Worm (Caenorhabditis elegans) whole organism, young adult: Measurements from ENCODE around the gene C29E4.13.
A peak's percentile ranks its signal among the peaks of the same experiment; 100 is the strongest.

Experiments
- B0035.1 ChIP-seq: sonication (generic microtip); optimal IDR thresholded peaks from 2 replicates; lab custom pipeline; 2016; ENCODE audit warnings: missing genetic modification characterization, mild to moderate bottlenecking, missing compliant biosample characterization, missing genotype, missing genetic modification reagents
- C06A6.2 ChIP-seq: fragments of 200-800 bp; sonication (Bioruptor generic); conservative IDR thresholded peaks from 2 replicates; pipeline ENCODE4 v1.3.6; 2022; ENCODE audit warnings: missing genetic modification characterization, missing compliant biosample characterization
- D2030.7 ChIP-seq: fragments of 200-800 bp; sonication (Bioruptor generic); IDR thresholded peaks from 2 replicates; pipeline ENCODE4 v1.3.6; 2022; ENCODE audit warnings: missing genetic modification reagents, missing genetic modification characterization, missing compliant biosample characterization
- F23B12.7 ChIP-seq: sonication (generic microtip); optimal IDR thresholded peaks from 2 replicates; lab custom pipeline; 2017; ENCODE audit warnings: missing genetic modification characterization, mild to moderate bottlenecking, missing compliant biosample characterization, antibody characterized with exemption, moderate library complexity; ENCODE audit not compliant: insufficient read depth
- F39B2.1 ChIP-seq: fragments of 200-800 bp; sonication (Bioruptor generic); IDR thresholded peaks from 2 replicates; pipeline ENCODE4 v1.3.6; 2022; ENCODE audit warnings: missing genetic modification reagents, missing genetic modification characterization, missing compliant biosample characterization
- F57A8.1 ChIP-seq: fragments of 200-800 bp; sonication (Bioruptor generic); optimal IDR thresholded peaks from 2 replicates; lab custom pipeline; 2018; ENCODE audit warnings: mild to moderate bottlenecking, missing genetic modification characterization, moderate library complexity, missing compliant biosample characterization
- T07F8.4 ChIP-seq: sonication (generic microtip); optimal IDR thresholded peaks from 2 replicates; lab custom pipeline; 2016; ENCODE audit warnings: mild to moderate bottlenecking, missing genetic modification characterization, moderate library complexity, missing compliant biosample characterization
- T26A5.8 ChIP-seq: sonication (generic microtip); optimal IDR thresholded peaks from 2 replicates; lab custom pipeline; 2016; ENCODE audit warnings: missing genetic modification characterization, missing compliant biosample characterization
- Y53F4B.3 ChIP-seq: fragments of 200-800 bp; sonication (Bioruptor generic); IDR thresholded peaks from 2 replicates; pipeline ENCODE4 v1.3.6; 2022; ENCODE audit warnings: missing genetic modification reagents, missing genetic modification characterization, missing compliant biosample characterization
- aptf-2 ChIP-seq: fragments of 200-800 bp; sonication (Bioruptor generic); conservative IDR thresholded peaks from 2 replicates; pipeline ENCODE4 v1.3.6; 2022; ENCODE audit warnings: missing genetic modification reagents, missing genetic modification characterization, missing compliant biosample characterization
- attf-5 ChIP-seq: fragments of 200-800 bp; sonication (Bioruptor generic); optimal IDR thresholded peaks from 2 replicates; lab custom pipeline; 2018; ENCODE audit warnings: mild to moderate bottlenecking, missing genetic modification characterization, missing compliant biosample characterization
- cebp-1 ChIP-seq, 2 experiments: fragments of 200-800 bp in 1 of 2; sonication (Bioruptor generic) in 1 of 2; sonication (generic microtip) in 1 of 2; IDR thresholded peaks in 1 of 2; optimal IDR thresholded peaks in 1 of 2; 2 replicates each; pipeline versions ENCODE4 v1.3.6 to Lab custom; 2017 to 2022; ENCODE audit warnings: missing compliant biosample characterization in 2 of 2, missing genetic modification characterization in 2 of 2, mild to moderate bottlenecking in 1 of 2, missing genetic modification reagents in 1 of 2, moderate library complexity in 1 of 2
- ceh-27 ChIP-seq: fragments of 200-800 bp; sonication (Bioruptor generic); optimal IDR thresholded peaks from 2 replicates; lab custom pipeline; 2018; ENCODE audit warnings: mild to moderate bottlenecking, missing genetic modification characterization, moderate library complexity, missing compliant biosample characterization
- ceh-58 ChIP-seq: fragments of 200-800 bp; sonication (Bioruptor generic); IDR thresholded peaks from 2 replicates; pipeline ENCODE4 v1.3.6; 2022; ENCODE audit warnings: missing genetic modification characterization, missing compliant biosample characterization
- ceh-91 ChIP-seq: fragments of 200-800 bp; sonication (Bioruptor generic); IDR thresholded peaks from 2 replicates; pipeline ENCODE4 v1.3.6; 2022; ENCODE audit warnings: missing genetic modification reagents, missing genetic modification characterization, missing compliant biosample characterization
- egl-18 ChIP-seq: fragments of 200-800 bp; sonication (Bioruptor generic); IDR thresholded peaks from 2 replicates; pipeline ENCODE4 v1.3.6; 2022; ENCODE audit warnings: missing genetic modification reagents, missing genetic modification characterization, missing compliant biosample characterization
- egl-44 ChIP-seq: fragments of 200-800 bp; sonication (Bioruptor generic); IDR thresholded peaks from 2 replicates; pipeline ENCODE4 v1.3.6; 2022; ENCODE audit warnings: missing genetic modification reagents, missing genetic modification characterization, missing compliant biosample characterization
- egrh-3 ChIP-seq: fragments of 200-800 bp; sonication (Bioruptor generic); IDR thresholded peaks from 2 replicates; pipeline ENCODE4 v1.3.6; 2022; ENCODE audit warnings: missing genetic modification reagents, missing genetic modification characterization, missing compliant biosample characterization
- ekl-4 ChIP-seq: fragments of 200-800 bp; sonication (Bioruptor generic); IDR thresholded peaks from 2 replicates; pipeline ENCODE4 v1.3.6; 2022; ENCODE audit warnings: missing genetic modification reagents, missing genetic modification characterization, missing compliant biosample characterization
- fkh-3 ChIP-seq: sonication (generic microtip); optimal IDR thresholded peaks from 2 replicates; lab custom pipeline; 2016; ENCODE audit warnings: mild to moderate bottlenecking, missing genetic modification characterization, missing compliant biosample characterization
- hmg-20 ChIP-seq: fragments of 200-800 bp; sonication (Bioruptor generic); IDR thresholded peaks from 2 replicates; pipeline ENCODE4 v1.3.6; 2022; ENCODE audit warnings: missing genetic modification reagents, missing genetic modification characterization, missing compliant biosample characterization
- let-607 ChIP-seq, 2 experiments: fragments of 200-800 bp in 1 of 2; sonication (Bioruptor generic) in 1 of 2; sonication (generic microtip) in 1 of 2; optimal IDR thresholded peaks; 2 replicates each; lab custom pipeline; 2016 to 2018; ENCODE audit warnings: mild to moderate bottlenecking in 2 of 2, missing compliant biosample characterization in 2 of 2, missing genetic modification characterization in 2 of 2, moderate library complexity in 2 of 2, missing genotype in 1 of 2
- lin-35 ChIP-seq, 3 experiments: fragments of 150-350 bp in 2 of 3; sonication (generic microtip) in 1 of 3; optimal IDR thresholded peaks; 2 replicates each; lab custom pipeline; 2014 to 2018; ENCODE audit warnings: missing biosample characterization in 3 of 3, missing genetic modification characterization in 3 of 3, missing genetic modification reagents in 3 of 3
- lin-54 ChIP-seq: fragments of 200-800 bp; sonication (Bioruptor generic); optimal IDR thresholded peaks from 2 replicates; lab custom pipeline; 2018; ENCODE audit warnings: mild to moderate bottlenecking, missing genetic modification characterization, missing compliant biosample characterization
- madf-10 ChIP-seq: sonication (generic microtip); optimal IDR thresholded peaks from 2 replicates; lab custom pipeline; 2016; ENCODE audit warnings: mild to moderate bottlenecking, missing genetic modification characterization, missing compliant biosample characterization
- madf-8 ChIP-seq: fragments of 200-800 bp; sonication (Bioruptor generic); conservative IDR thresholded peaks from 2 replicates; pipeline ENCODE4 v1.3.6; 2022; ENCODE audit warnings: missing genetic modification reagents, missing genetic modification characterization, missing compliant biosample characterization
- mel-28 ChIP-seq: sonication (generic microtip); optimal IDR thresholded peaks from 2 replicates; lab custom pipeline; 2016; ENCODE audit warnings: borderline replicate concordance, mild to moderate bottlenecking, missing genetic modification characterization, missing compliant biosample characterization
- pbrm-1 ChIP-seq: fragments of 200-800 bp; sonication (Bioruptor generic); IDR thresholded peaks from 2 replicates; pipeline ENCODE4 v1.3.6; 2022; ENCODE audit warnings: missing genetic modification reagents, missing genetic modification characterization, missing compliant biosample characterization
- sea-2 ChIP-seq: fragments of 200-800 bp; sonication (Bioruptor generic); IDR thresholded peaks from 2 replicates; pipeline ENCODE4 v1.3.6; 2022; ENCODE audit warnings: missing genetic modification characterization, missing compliant biosample characterization
- snpc-1.1 ChIP-seq: sonication (generic microtip); optimal IDR thresholded peaks from 2 replicates; lab custom pipeline; 2017; ENCODE audit warnings: missing genetic modification characterization, mild to moderate bottlenecking, missing compliant biosample characterization, antibody characterized with exemption, moderate library complexity, missing genotype, missing genetic modification reagents; ENCODE audit not compliant: insufficient read depth
- ztf-22 ChIP-seq: fragments of 200-800 bp; sonication (Bioruptor generic); optimal IDR thresholded peaks from 2 replicates; lab custom pipeline; 2018; ENCODE audit warnings: mild to moderate bottlenecking, missing genetic modification characterization, moderate library complexity, missing compliant biosample characterization
- ztf-25 ChIP-seq: fragments of 200-800 bp; sonication (Bioruptor generic); IDR thresholded peaks from 2 replicates; pipeline ENCODE4 v1.3.6; 2022; ENCODE audit warnings: missing genetic modification reagents, missing genetic modification characterization, missing compliant biosample characterization
- ztf-26 ChIP-seq: sonication (generic microtip); optimal IDR thresholded peaks from 2 replicates; lab custom pipeline; 2017; ENCODE audit warnings: missing genetic modification characterization, missing compliant biosample characterization
- ztf-6 ChIP-seq: fragments of 200-800 bp; sonication (Bioruptor generic); IDR thresholded peaks from 2 replicates; pipeline ENCODE4 v1.3.6; 2022; ENCODE audit warnings: missing genetic modification reagents, missing genetic modification characterization, missing compliant biosample characterization

C29E4.13 gene

ce11 chrIII:7940819-7941218 lies 12.3 kb upstream of the C29E4.13 start, which contains the start of gene C29E4.12 (continued):
- TF ChIP-seq snpc-1.1, result no peak
- TF ChIP-seq ztf-25, result no peak
- peak in 1 of 3 experiments; percentile 90 for TF ChIP-seq lin-35 (GFP tag; optimal IDR thresholded peaks at IDR 0.05; lab: Kevin White, UChicago)
- TF ChIP-seq fkh-3, result no peak
- peak; percentile 94 for TF ChIP-seq lin-54 (GFP tag; lab: Kevin White, UChicago)
- TF ChIP-seq B0035.1 (tag; lab: Kevin White, UChicago), result no peak
- TF ChIP-seq hmg-20 (GFP tag; lab: Robert Waterston, UW), result no peak
- TF ChIP-seq let-607 (tag; optimal IDR thresholded peaks at IDR 0.05; lab: Kevin White, UChicago), result no peak
- peak; percentile 74 for TF ChIP-seq attf-5 (GFP tag; lab: Kevin White, UChicago)
- no peak for TF ChIP-seq pbrm-1 (GFP tag; lab: Robert Waterston, UW)
- TF ChIP-seq mel-28 (tag; lab: Kevin White, UChicago), result no peak
- TF ChIP-seq egrh-3 (GFP tag; lab: Robert Waterston, UW), result no peak
- no peak for TF ChIP-seq D2030.7
- TF ChIP-seq T26A5.8, result no peak
- no peak for TF ChIP-seq T07F8.4 (tag; lab: Kevin White, UChicago)
- TF ChIP-seq Y53F4B.3 (GFP tag; lab: Robert Waterston, UW), result no peak
- TF ChIP-seq ceh-91 (GFP tag; lab: Robert Waterston, UW), result no peak
- peak; percentile 12 for TF ChIP-seq F23B12.7
- TF ChIP-seq C06A6.2, result no peak
- no peak for TF ChIP-seq madf-8 (GFP tag; lab: Robert Waterston, UW)
- no peak for TF ChIP-seq madf-10 (tag; lab: Kevin White, UChicago)
- TF ChIP-seq egl-18, result no peak
- TF ChIP-seq ekl-4, result no peak
- TF ChIP-seq F57A8.1 (GFP tag; lab: Kevin White, UChicago), result no peak
- TF ChIP-seq cebp-1 (GFP tag; IDR thresholded peaks at IDR 0.05; lab: Robert Waterston, UW), result no peak
- TF ChIP-seq cebp-1 (tag; optimal IDR thresholded peaks at IDR 0.05; lab: Kevin White, UChicago), result no peak
- no peak for TF ChIP-seq egl-44 (GFP tag; lab: Robert Waterston, UW)

DNA sequence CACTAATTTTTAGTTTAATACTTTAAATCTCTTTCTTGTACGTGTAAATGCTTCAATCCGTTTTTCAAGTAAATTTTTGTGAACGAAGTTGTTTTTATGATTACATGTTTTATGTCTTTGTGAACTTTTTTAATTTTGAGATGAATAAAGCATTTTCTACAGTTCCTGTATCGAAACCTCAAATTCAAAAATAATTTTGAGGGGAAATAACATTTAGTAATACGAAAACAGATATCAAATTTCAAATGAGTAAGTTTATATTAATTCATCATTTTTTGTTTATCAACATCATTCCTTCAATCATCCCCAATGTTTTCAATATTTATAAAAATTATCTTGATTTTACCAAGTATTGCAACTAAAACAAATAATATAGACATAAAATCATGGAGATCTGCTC lies 9.0 kb upstream of the C29E4.13 start, which contains the start of gene C29E4.10:
C29E4.10 (plus strand) TSS at position 301 of the 400 bp plus-strand sequence.
- no peak for TF ChIP-seq ceh-58 (GFP tag; lab: Robert Waterston, UW)
- TF ChIP-seq ceh-27 (GFP tag; lab: Kevin White, UChicago), result no peak
- no peak for TF ChIP-seq B0035.1 (tag; lab: Kevin White, UChicago)
- no peak for TF ChIP-seq ekl-4
- no peak for TF ChIP-seq ztf-26 (tag; lab: Kevin White, UChicago)
- no peak for TF ChIP-seq F39B2.1 (GFP tag; lab: Robert Waterston, UW)
- TF ChIP-seq sea-2, result no peak
- no peak for TF ChIP-seq aptf-2 (GFP tag; lab: Robert Waterston, UW)
- TF ChIP-seq ztf-6 (GFP tag; lab: Robert Waterston, UW), result no peak

DNA sequence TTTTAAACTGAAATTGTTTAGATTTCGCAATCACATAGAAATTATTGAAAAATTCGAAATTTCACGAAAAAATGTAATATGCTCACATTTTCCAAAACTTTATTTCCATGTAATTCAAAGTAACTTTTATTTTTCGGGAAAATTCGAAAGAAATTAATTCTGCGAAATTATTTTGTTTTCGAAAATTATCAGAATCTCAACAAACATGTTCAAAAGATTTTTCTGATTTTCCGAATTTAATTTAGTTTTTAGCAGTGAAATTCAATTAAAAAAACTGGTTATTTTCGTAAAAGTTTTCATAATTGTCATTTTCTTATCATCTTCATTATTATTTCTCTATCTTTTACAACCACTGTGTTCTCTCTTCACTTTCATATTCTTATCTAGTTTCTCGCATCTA lies 4.7 kb upstream of the C29E4.13 start, which contains the start of gene ran-2:
ran-2 (plus strand) TSS at position 301 of the 400 bp plus-strand sequence.
- no peak for TF ChIP-seq cebp-1 (GFP tag; IDR thresholded peaks at IDR 0.05; lab: Robert Waterston, UW)
- TF ChIP-seq cebp-1 (tag; optimal IDR thresholded peaks at IDR 0.05; lab: Kevin White, UChicago), result peak; percentile 85
- TF ChIP-seq ztf-22 (GFP tag; lab: Kevin White, UChicago), result no peak
